Worm (Caenorhabditis elegans): ENCODE data around the gene K03H1.13.

DNA sequence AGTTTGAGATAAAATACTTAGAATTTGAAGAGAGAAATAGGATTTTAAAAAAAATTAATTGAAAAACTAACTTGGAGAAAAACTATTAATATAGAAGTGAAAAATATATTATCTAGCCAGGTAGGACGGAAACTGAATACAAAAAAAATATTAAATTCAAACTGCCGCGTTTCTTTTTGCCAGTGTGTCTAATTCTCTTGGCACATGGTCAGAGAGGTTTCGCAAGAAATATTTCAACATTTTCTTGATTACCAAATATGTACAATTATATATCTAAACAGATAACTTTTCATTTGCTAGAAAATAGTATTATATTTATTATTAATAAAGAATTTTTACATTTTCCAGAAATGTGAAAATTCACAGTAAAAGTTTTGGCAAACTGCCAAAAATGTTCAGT is 37.6 kb downstream of the K03H1.13 start:
- TF ChIP-seq ama-1 (optimal IDR thresholded peaks at IDR 0.05) = no peak
- no peak for TF ChIP-seq daf-12 (tag; optimal IDR thresholded peaks at IDR 0.05)
- TF ChIP-seq nhr-25 (tag; optimal IDR thresholded peaks at IDR 0.05) = no peak
- TF ChIP-seq ceh-9 (tag; optimal IDR thresholded peaks at IDR 0.05) = no peak
- TF ChIP-seq lin-15B (tag; optimal IDR thresholded peaks at IDR 0.05) = no peak
